Fruit fly (Drosophila melanogaster): ENCODE measurements around the gene Seipin.
"Not testable (repeated sequence)": the region's sequence is repeated elsewhere in the genome, so short reads cannot be mapped to it uniquely, and the experiment has no call there.

The Seipin gene

DNA sequence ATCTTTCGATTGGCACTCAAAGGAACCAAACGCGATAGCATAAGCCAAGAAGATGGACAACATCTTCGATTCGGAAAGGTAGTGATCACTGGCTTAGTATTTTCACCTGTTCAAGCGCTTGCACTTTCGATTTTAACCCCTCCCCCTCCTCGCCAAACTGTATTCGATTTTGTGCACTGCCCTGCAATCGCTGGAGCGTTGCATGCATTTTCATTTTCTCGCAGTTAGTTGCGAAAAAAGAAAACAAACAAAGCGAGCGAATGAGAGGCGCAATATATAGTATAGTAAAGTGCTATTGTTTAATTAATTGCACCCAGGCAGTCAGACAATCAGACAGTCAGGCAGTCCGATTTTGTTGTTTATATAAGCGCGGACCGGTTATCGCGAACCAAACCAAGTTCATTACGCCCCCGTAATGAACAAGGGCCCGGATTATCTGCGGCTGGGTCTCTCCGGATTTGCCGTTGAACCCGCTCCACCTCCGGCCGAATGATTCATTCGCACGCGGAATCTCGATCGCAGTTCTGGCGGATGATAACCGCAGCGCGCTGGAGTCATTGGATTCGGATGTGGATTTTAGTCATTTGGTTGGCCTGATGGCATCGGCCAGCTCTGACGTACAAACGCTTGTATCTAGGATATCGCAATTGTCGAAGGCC is 26.4 kb upstream of the Seipin start:
- TF ChIP-seq h (optimal IDR thresholded peaks at IDR 0.05) (no peak), insv (optimal IDR thresholded peaks at IDR 0.05) (no peak), ttk (optimal IDR thresholded peaks at IDR 0.05) (no peak), psq (optimal IDR thresholded peaks at IDR 0.05) (no peak), Sin3A (optimal IDR thresholded peaks at IDR 0.05) (no peak), Myc (optimal IDR thresholded peaks at IDR 0.05) (no peak)

DNA sequence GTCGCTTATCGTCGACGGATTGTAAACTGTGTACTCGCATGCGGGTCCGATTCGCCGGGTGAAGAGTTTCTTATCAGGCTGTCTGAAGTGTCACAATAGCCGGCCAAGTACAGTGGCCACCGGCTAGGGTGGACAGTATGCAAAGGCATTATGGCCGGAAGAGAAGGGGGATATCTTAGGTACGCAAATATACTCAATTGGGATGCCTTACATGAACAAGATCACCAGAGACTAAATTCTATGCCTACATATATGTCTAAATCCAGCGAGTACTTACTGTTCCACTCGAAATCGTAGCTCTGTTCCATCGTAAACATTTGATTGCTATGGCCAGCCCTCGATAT is 25.9 kb upstream of the Seipin start:
- no peak for TF ChIP-seq h (optimal IDR thresholded peaks at IDR 0.05)

DNA sequence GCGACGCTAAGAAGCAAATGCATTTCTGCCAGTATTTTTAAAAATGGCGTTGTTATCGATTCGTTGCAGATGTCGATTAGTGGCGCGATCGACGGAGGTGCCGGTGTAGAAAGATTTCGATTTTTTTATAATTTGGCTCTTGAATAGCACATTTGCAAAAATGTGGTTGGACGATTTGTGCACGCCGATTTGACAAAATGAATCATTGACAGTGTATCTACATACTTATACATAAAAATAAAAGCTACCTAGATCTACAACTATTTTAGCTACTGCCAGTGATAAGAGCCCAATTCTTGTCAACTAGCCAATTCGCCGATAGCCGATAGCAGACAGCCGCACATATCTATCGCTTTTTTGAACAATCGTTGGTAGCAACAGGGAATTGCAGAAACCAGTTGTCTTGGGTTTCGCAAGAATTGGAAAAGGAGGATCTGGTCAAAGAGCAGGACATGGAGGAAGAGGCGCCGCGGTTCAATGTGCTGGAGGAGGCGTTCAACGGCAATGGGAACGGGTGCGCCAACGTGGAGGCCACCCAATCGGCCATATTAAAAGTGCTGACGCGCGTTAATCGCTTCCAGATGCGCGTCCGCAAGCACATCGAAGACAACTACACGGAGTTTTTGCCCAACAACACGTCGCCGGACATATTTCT is 15.6 kb upstream of the Seipin start, which contains the start of the genes Klp3A and Zw10:
Klp3A (minus strand) TSS at position 202 of the 655 bp plus-strand sequence.
Zw10 (plus strand) TSS at position 347 of the 655 bp plus-strand sequence.
- TF ChIP-seq Myc (optimal IDR thresholded peaks at IDR 0.05): no peak

DNA sequence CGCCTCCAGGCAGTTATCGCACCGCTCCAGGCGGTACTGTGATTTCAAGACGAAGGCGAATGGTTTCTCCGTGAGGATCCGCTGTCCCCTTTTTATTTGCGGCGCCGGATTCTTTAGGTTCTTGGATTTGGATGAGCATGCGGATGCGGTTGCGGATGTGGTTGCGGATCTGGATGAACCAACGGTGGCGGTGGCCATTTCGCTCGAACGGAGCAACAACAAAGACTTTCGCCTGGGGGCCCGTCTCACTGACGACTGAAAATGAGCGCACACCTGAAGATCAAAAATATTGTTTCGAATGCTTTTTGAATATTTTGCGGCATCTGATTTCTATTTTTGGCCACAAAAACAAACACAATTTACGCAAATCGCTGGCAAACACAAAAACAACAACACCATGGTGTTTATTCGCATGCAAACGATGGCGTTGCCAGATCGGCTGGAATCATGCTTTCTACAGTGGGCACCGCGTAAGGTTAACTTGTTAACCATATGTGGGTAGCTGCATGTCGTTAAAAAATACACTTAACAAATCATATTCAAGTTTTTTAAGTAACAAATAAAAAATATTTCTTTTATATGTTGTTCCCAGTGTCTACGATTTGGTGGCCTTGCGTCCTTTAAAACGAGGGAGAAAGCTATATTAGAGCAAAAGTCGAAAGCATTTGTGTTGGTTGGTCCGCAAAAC is 11.0 kb upstream of the Seipin start, which contains the start of gene Smyd3:
Smyd3 (minus strand) TSS at position 407 of the 688 bp plus-strand sequence.
- no peak for TF ChIP-seq ttk (optimal IDR thresholded peaks at IDR 0.05)
- TF ChIP-seq Sin3A (optimal IDR thresholded peaks at IDR 0.05): no peak
- TF ChIP-seq Myc (optimal IDR thresholded peaks at IDR 0.05): no peak
- TF ChIP-seq h (optimal IDR thresholded peaks at IDR 0.05): no peak
- no peak for TF ChIP-seq psq (optimal IDR thresholded peaks at IDR 0.05)
- TF ChIP-seq insv (optimal IDR thresholded peaks at IDR 0.05): no peak

DNA sequence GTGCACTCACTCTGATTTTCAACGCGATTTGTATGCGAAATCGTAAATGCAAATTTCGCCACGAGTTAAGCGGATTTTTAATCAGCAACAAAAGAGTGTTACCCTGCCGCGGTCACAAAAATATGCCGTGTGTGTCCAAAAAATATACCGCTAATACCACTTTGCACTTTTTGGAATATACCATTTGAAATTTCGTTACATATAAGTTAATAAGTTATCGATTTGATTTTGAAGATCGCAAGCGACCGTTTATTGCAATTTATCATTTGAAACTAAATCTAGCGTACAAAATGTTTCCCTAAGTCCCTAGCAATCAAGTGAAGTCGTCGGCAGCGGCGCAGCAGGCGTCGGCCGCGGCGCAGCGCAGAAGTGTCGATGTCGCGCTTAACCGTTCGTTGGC is 9.4 kb upstream of the Seipin start, which contains the start of gene eIF3g1:
eIF3g1 (minus strand) TSS at position 101 of the 400 bp plus-strand sequence.
- TF ChIP-seq Myc, Sin3A, psq (optimal IDR thresholded peaks at IDR 0.05): not testable (repeated sequence)

DNA sequence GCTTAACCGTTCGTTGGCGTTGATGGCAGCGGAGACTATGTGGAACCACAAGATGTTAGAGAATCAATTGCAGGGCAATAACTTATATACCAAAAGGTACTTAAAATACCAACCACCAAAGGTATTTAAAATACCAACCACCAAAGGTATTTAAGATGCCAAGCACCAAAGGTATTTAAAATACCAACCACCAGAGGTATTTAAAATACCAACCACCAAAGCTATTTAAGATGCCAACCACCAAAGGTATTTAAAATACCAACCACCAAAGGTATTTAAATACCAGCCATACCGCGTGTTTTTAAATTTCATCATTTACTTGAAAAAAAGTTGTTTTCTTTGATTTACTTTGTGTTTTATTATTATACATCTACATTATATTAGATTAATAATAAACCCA is 2.2 kb upstream of the Seipin start:
- TF ChIP-seq Sin3A (optimal IDR thresholded peaks at IDR 0.05): no peak
- no peak for TF ChIP-seq Myc (optimal IDR thresholded peaks at IDR 0.05)
- no peak for TF ChIP-seq psq (optimal IDR thresholded peaks at IDR 0.05)
- TF ChIP-seq insv (optimal IDR thresholded peaks at IDR 0.05): no peak
- TF ChIP-seq h (optimal IDR thresholded peaks at IDR 0.05): no peak
- TF ChIP-seq ttk (optimal IDR thresholded peaks at IDR 0.05): no peak

DNA sequence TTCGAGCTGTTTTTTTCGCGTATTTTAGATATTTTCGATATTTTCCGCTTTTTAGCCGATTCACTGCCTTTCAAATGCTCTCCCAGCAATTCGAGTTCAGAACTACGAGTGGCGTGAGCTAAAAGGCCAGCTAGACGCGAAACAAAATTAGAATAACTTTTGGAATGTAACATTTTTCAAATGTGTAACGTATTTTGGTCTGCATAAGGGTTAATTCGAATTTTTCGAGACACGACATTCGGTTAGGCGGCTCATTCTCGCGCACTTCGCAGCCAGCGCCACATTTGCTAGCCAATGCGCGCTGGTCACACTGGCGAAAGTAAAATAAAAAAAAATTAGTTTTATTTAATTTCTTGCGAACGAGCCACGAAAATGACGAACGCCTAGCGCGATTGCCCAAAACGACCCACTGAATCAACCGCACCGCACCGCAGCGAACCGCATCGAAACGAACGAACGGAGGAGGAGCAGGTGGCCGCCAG is 5.0 kb downstream of the Seipin start, which contains the start of the genes brv3 and Pi4KIIIalpha:
brv3 (minus strand) TSS at position 51 of the 482 bp plus-strand sequence.
Pi4KIIIalpha (plus strand) TSS at position 280 of the 482 bp plus-strand sequence.
- no peak for TF ChIP-seq insv (optimal IDR thresholded peaks at IDR 0.05)
- TF ChIP-seq h (optimal IDR thresholded peaks at IDR 0.05): no peak
- no peak for TF ChIP-seq Sin3A (optimal IDR thresholded peaks at IDR 0.05)
- no peak for TF ChIP-seq Myc (optimal IDR thresholded peaks at IDR 0.05)
- TF ChIP-seq ttk (optimal IDR thresholded peaks at IDR 0.05): no peak
- TF ChIP-seq psq (optimal IDR thresholded peaks at IDR 0.05): no peak

DNA sequence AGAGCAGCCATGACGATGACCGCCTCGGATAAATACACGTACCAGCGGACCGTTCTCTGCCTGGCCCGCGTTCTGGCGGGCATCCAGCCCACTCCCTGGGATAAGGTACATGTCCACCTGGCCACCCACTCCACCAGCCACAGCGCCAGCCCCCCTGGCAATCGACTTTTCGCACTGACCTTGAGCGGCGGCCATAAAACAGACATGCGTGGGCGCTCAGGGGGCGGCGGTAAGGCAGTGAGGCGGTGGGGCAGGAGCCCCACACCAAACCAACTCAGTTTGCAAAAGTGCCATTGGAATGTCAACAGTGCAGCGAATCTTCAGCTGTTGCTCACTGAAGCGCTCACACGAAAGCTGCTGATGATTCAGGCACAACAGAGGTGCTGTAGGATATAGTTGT is 5.4 kb downstream of the Seipin start:
- TF ChIP-seq insv (optimal IDR thresholded peaks at IDR 0.05): no peak
- TF ChIP-seq ttk (optimal IDR thresholded peaks at IDR 0.05): no peak
- TF ChIP-seq psq (optimal IDR thresholded peaks at IDR 0.05): no peak
- TF ChIP-seq h (optimal IDR thresholded peaks at IDR 0.05): no peak
- no peak for TF ChIP-seq Sin3A (optimal IDR thresholded peaks at IDR 0.05)
- no peak for TF ChIP-seq Myc (optimal IDR thresholded peaks at IDR 0.05)

DNA sequence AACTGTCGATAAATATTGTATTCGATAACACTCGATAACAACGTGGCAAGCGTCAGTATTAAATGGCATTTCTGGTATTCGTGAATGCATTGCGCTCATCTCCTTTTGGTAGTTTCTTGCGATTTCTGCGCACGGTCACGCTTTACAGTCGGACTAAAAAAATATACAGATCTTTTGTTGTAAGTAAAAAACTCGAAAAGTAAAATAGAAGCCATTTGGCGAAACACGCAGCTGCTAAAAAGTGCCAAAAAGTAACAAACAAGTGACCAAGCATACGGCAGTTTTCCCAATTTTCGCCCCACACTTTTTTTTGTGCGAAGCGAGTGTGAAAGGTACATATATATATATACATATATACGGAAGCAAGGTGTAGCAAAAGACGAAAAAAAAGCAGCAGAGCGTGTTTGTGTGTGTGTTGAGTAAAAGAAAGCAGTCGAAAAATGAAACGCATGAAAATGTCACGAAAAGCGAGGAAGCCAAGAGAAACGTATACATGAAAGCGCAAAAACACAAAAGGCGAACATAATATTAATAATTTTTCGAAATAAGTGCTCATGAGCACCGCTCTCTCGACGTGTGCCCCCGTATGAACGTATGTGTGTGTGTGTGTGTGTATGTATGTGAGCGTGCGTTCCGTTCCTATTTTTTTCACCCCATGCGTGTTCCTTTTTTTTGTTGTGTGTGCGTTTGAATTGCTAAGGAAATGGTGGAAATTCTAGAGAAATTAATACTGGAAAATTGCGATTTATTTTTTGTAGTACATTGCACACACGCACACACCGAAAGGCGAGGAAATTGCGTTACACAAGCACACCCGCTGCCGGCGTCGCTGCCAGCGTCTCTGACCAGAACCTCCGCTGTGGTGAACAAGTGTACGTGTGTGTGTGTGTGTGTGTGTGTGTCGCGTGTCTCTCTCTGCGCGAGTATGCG is 14.5 kb downstream of the Seipin start, which contains the start of gene sgg:
sgg (plus strand) TSS at position 106 of the 930 bp plus-strand sequence.
- TF ChIP-seq Sin3A (optimal IDR thresholded peaks at IDR 0.05) (no peak), h (optimal IDR thresholded peaks at IDR 0.05) (no peak), psq (optimal IDR thresholded peaks at IDR 0.05) (peak; percentile 40), Myc (optimal IDR thresholded peaks at IDR 0.05) (no peak), ttk (optimal IDR thresholded peaks at IDR 0.05) (no peak)

DNA sequence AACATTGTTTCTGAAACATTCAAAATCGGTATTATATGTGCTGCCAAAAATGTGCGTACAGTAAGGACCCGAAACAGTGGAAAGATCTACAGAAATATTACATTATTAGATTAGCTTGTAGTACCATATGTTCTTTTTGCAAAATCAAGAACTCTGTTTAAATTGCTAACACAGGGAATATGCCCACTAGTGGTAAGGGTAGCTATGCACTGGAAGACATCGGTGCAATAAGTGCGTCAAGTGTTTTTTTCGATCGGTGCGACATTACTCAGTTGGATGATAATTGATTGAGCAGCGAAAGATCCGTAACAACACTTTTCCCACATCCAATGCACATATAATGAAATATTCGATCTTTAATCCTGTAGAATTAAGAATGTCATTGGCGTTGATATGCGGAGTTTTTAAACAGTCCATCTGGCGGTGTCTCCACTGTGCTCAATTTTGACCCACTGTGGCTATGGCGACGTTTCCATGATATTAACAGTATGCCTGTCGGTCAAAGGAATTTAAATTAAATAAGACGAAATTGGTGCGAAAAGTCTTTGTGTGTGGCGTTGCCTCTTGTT is 15.6 kb downstream of the Seipin start:
- TF ChIP-seq insv (optimal IDR thresholded peaks at IDR 0.05) (no peak), h (optimal IDR thresholded peaks at IDR 0.05) (no peak), ttk (optimal IDR thresholded peaks at IDR 0.05) (no peak), Sin3A (optimal IDR thresholded peaks at IDR 0.05) (no peak), Myc (optimal IDR thresholded peaks at IDR 0.05) (no peak), psq (optimal IDR thresholded peaks at IDR 0.05) (no peak)

Data from Kc167 (cell line).